Fruit fly (Drosophila melanogaster) whole organism, embryonic: ENCODE data around the gene defl.
A peak's percentile ranks its signal among the peaks of the same experiment; 100 is the strongest.

Experiments used
- Ada2b ChIP-seq: fragments of 200-800 bp; sonication (Bioruptor generic); IDR thresholded peaks from 2 replicates; pipeline ENCODE4 v1.3.6; 2022; ENCODE audit warnings: missing biosample characterization, missing genetic modification characterization
- Adf1 ChIP-seq: fragments of 200-800 bp; sonication (Bioruptor generic); IDR thresholded peaks from 2 replicates; pipeline ENCODE4 v1.3.6; 2022; ENCODE audit warnings: missing biosample characterization, missing genetic modification characterization
- Atf6 ChIP-seq: fragments of 200-800 bp; sonication (Bioruptor generic); IDR thresholded peaks from 2 replicates; pipeline ENCODE4 v1.3.6; 2022; ENCODE audit warnings: missing biosample characterization, missing genetic modification characterization
- Bdp1 ChIP-seq: fragments of 200-800 bp; sonication (Bioruptor generic); optimal IDR thresholded peaks from 3 replicates; lab custom pipeline; 2016; ENCODE audit warnings: missing biosample characterization, missing genetic modification characterization
- CG10147 ChIP-seq: fragments of 200-800 bp; sonication (Bioruptor generic); optimal IDR thresholded peaks from 2 replicates; lab custom pipeline; 2019; ENCODE audit warnings: missing biosample characterization, mild to moderate bottlenecking, missing genetic modification characterization, moderate library complexity
- CG11247 ChIP-seq: fragments of 200-800 bp; sonication (Bioruptor generic); IDR thresholded peaks from 2 replicates; pipeline ENCODE4 v1.3.6; 2022; ENCODE audit warnings: missing biosample characterization, missing genetic modification characterization
- CG12236 ChIP-seq: fragments of 200-800 bp; sonication (Bioruptor generic); optimal IDR thresholded peaks from 2 replicates; lab custom pipeline; 2016; ENCODE audit warnings: missing biosample characterization, missing genetic modification characterization
- CG12769 ChIP-seq: fragments of 200-800 bp; sonication (Bioruptor generic); optimal IDR thresholded peaks from 2 replicates; lab custom pipeline; 2019; ENCODE audit warnings: missing biosample characterization, mild to moderate bottlenecking, missing genetic modification characterization, moderate library complexity
- CG13424 ChIP-seq: fragments of 200-800 bp; sonication (Bioruptor generic); optimal IDR thresholded peaks from 2 replicates; lab custom pipeline; 2019; ENCODE audit warnings: missing biosample characterization, mild to moderate bottlenecking, missing genetic modification characterization, moderate library complexity
- CG13775 ChIP-seq: fragments of 200-800 bp; sonication (Bioruptor generic); optimal IDR thresholded peaks from 3 replicates; lab custom pipeline; 2017; ENCODE audit warnings: missing biosample characterization, mild to moderate bottlenecking, missing genetic modification characterization
- CG15269 ChIP-seq: fragments of 200-800 bp; sonication (Bioruptor generic); optimal IDR thresholded peaks from 2 replicates; lab custom pipeline; 2018; ENCODE audit warnings: missing biosample characterization, mild to moderate bottlenecking, missing genetic modification characterization, moderate library complexity
- CG1529 ChIP-seq: fragments of 200-800 bp; sonication (Bioruptor generic); optimal IDR thresholded peaks from 3 replicates; lab custom pipeline; 2018; ENCODE audit warnings: missing biosample characterization, missing genetic modification characterization
- CG1603 ChIP-seq: fragments of 200-800 bp; sonication (Bioruptor generic); optimal IDR thresholded peaks from 2 replicates; lab custom pipeline; 2019; ENCODE audit warnings: missing biosample characterization, mild to moderate bottlenecking, missing genetic modification characterization, moderate library complexity
- CG16779 ChIP-seq: fragments of 200-800 bp; sonication (Bioruptor generic); IDR thresholded peaks from 2 replicates; pipeline ENCODE4 v1.3.6; 2022; ENCODE audit warnings: missing biosample characterization, missing genetic modification characterization
- CG17361 ChIP-seq: fragments of 200-800 bp; sonication (Bioruptor generic); IDR thresholded peaks from 3 replicates; pipeline ENCODE4 v1.3.6; 2022; ENCODE audit warnings: missing biosample characterization, missing genetic modification characterization
- CG17829 ChIP-seq: fragments of 200-800 bp; optimal IDR thresholded peaks from 2 replicates; lab custom pipeline; 2019; ENCODE audit warnings: missing biosample characterization, mild to moderate bottlenecking, missing genetic modification characterization, moderate library complexity
- CG18619 ChIP-seq: fragments of 200-800 bp; sonication (Bioruptor generic); optimal IDR thresholded peaks from 3 replicates; lab custom pipeline; 2017; ENCODE audit warnings: missing biosample characterization, mild to moderate bottlenecking, missing genetic modification characterization
- CG7372 ChIP-seq: fragments of 200-800 bp; sonication (Bioruptor generic); IDR thresholded peaks from 2 replicates; pipeline ENCODE4 v1.3.6; 2022; ENCODE audit warnings: missing biosample characterization, missing genetic modification characterization
- Chrac-16 ChIP-seq: fragments of 200-800 bp; sonication (Bioruptor generic); optimal IDR thresholded peaks from 3 replicates; lab custom pipeline; 2016; ENCODE audit warnings: missing biosample characterization, missing genetic modification characterization
- Deaf1 ChIP-seq: fragments of 200-800 bp; optimal IDR thresholded peaks from 3 replicates; lab custom pipeline; 2019; ENCODE audit warnings: missing biosample characterization, mild to moderate bottlenecking, missing genetic modification characterization, moderate library complexity
- ERR ChIP-seq: fragments of 200-800 bp; sonication (Bioruptor generic); optimal IDR thresholded peaks from 2 replicates; lab custom pipeline; 2016; ENCODE audit warnings: missing biosample characterization, missing genetic modification characterization
- Fer1 ChIP-seq: fragments of 200-800 bp; sonication (Bioruptor generic); optimal IDR thresholded peaks from 2 replicates; lab custom pipeline; 2017; ENCODE audit warnings: missing biosample characterization, mild to moderate bottlenecking, missing genetic modification characterization
- Fer3 ChIP-seq: fragments of 200-800 bp; sonication (Bioruptor generic); optimal IDR thresholded peaks from 2 replicates; lab custom pipeline; 2018; ENCODE audit warnings: missing biosample characterization, mild to moderate bottlenecking, missing genetic modification characterization, moderate library complexity
- Hmr ChIP-seq: fragments of 200-800 bp; sonication (Bioruptor generic); optimal IDR thresholded peaks from 3 replicates; lab custom pipeline; 2017; ENCODE audit warnings: mild to moderate bottlenecking, missing biosample characterization, missing genetic modification reagents, missing genetic modification characterization
- Hr3 ChIP-seq: fragments of 200-800 bp; sonication (Bioruptor generic); optimal IDR thresholded peaks from 3 replicates; lab custom pipeline; 2016; ENCODE audit warnings: missing biosample characterization, missing genetic modification characterization
- Meics ChIP-seq: fragments of 200-800 bp; sonication (Bioruptor generic); optimal IDR thresholded peaks from 2 replicates; lab custom pipeline; 2017; ENCODE audit warnings: missing biosample characterization, mild to moderate bottlenecking, missing genetic modification characterization
- Myb ChIP-seq: fragments of 200-800 bp; sonication (Bioruptor generic); optimal IDR thresholded peaks from 2 replicates; lab custom pipeline; 2016; ENCODE audit warnings: missing biosample characterization, missing genetic modification characterization
- Trl ChIP-seq, 3 experiments: fragments of >200 bp in 2 of 3; fragments of 200-800 bp in 1 of 3; sonication (Bioruptor generic) in 1 of 3; optimal IDR thresholded peaks; 2 replicates in 1 of 3; 3 replicates in 2 of 3; lab custom pipeline; 2016 to 2017; ENCODE audit warnings: missing biosample characterization in 1 of 3, missing genetic modification characterization in 1 of 3
- Xbp1 ChIP-seq: fragments of 200-800 bp; sonication (Bioruptor generic); optimal IDR thresholded peaks from 3 replicates; lab custom pipeline; 2016; ENCODE audit warnings: missing biosample characterization, mild to moderate bottlenecking, missing genetic modification characterization
- amos ChIP-seq: fragments of 200-800 bp; sonication (Bioruptor generic); IDR thresholded peaks from 2 replicates; pipeline ENCODE4 v1.3.6; 2022; ENCODE audit warnings: missing biosample characterization, missing genetic modification characterization; ENCODE audit not compliant: partially characterized antibody
- btn ChIP-seq: fragments of 200-800 bp; sonication (Bioruptor generic); optimal IDR thresholded peaks from 2 replicates; lab custom pipeline; 2016; ENCODE audit warnings: missing biosample characterization, missing genetic modification characterization
- cad ChIP-seq: fragments of >200 bp; optimal IDR thresholded peaks from 2 replicates; lab custom pipeline; 2017; ENCODE audit warnings: missing biosample characterization, missing genetic modification characterization
- cg ChIP-seq: fragments of 200-800 bp; sonication (Bioruptor generic); optimal IDR thresholded peaks from 3 replicates; lab custom pipeline; 2019; ENCODE audit warnings: missing biosample characterization, mild to moderate bottlenecking, missing genetic modification characterization, moderate library complexity
- chinmo ChIP-seq: fragments of 200-800 bp; sonication (Bioruptor generic); IDR thresholded peaks from 4 replicates; pipeline ENCODE4 v1.3.6; 2022; ENCODE audit warnings: missing biosample characterization, missing genetic modification characterization; ENCODE audit not compliant: partially characterized antibody
- da ChIP-seq: fragments of 200-800 bp; sonication (Bioruptor generic); optimal IDR thresholded peaks from 2 replicates; lab custom pipeline; 2016; ENCODE audit warnings: missing biosample characterization, missing genetic modification characterization
- dati ChIP-seq: fragments of 200-800 bp; sonication (Bioruptor generic); IDR thresholded peaks from 2 replicates; pipeline ENCODE4 v1.3.6; 2022; ENCODE audit warnings: missing biosample characterization, missing genetic modification characterization
- disco-r ChIP-seq: fragments of 200-800 bp; sonication (Bioruptor generic); optimal IDR thresholded peaks from 2 replicates; lab custom pipeline; 2016; ENCODE audit warnings: missing biosample characterization, missing genetic modification characterization
- fd3F ChIP-seq: fragments of 200-800 bp; sonication (Bioruptor generic); optimal IDR thresholded peaks from 2 replicates; lab custom pipeline; 2018; ENCODE audit warnings: missing biosample characterization, mild to moderate bottlenecking, missing genetic modification characterization, moderate library complexity
- grau ChIP-seq: fragments of 200-800 bp; optimal IDR thresholded peaks from 3 replicates; lab custom pipeline; 2019; ENCODE audit warnings: missing biosample characterization, mild to moderate bottlenecking, missing genetic modification characterization, moderate library complexity
- nmo ChIP-seq: fragments of 200-800 bp; sonication (Bioruptor generic); optimal IDR thresholded peaks from 2 replicates; lab custom pipeline; 2018; ENCODE audit warnings: missing biosample characterization, mild to moderate bottlenecking, missing genetic modification characterization, moderate library complexity
- pho ChIP-seq: fragments of 200-800 bp; sonication (Bioruptor generic); optimal IDR thresholded peaks from 2 replicates; lab custom pipeline; 2016; ENCODE audit warnings: missing biosample characterization, missing genetic modification characterization
- ro ChIP-seq: fragments of 200-800 bp; sonication (Bioruptor generic); IDR thresholded peaks from 2 replicates; pipeline ENCODE4 v1.3.6; 2022; ENCODE audit warnings: missing biosample characterization, missing genetic modification characterization
- sens ChIP-seq: fragments of 200-800 bp; sonication (Bioruptor generic); peaks from one replicate; lab custom pipeline; 2016; ENCODE audit warnings: missing biosample characterization, missing genetic modification characterization
- shn ChIP-seq: fragments of 200-800 bp; sonication (Bioruptor generic); optimal IDR thresholded peaks from 3 replicates; lab custom pipeline; 2016; ENCODE audit warnings: missing biosample characterization, missing genetic modification characterization
- slbo ChIP-seq: fragments of 200-800 bp; sonication (Bioruptor generic); IDR thresholded peaks from 2 replicates; pipeline ENCODE4 v1.3.6; 2022; ENCODE audit warnings: missing biosample characterization, missing genetic modification characterization

Gene defl

DNA sequence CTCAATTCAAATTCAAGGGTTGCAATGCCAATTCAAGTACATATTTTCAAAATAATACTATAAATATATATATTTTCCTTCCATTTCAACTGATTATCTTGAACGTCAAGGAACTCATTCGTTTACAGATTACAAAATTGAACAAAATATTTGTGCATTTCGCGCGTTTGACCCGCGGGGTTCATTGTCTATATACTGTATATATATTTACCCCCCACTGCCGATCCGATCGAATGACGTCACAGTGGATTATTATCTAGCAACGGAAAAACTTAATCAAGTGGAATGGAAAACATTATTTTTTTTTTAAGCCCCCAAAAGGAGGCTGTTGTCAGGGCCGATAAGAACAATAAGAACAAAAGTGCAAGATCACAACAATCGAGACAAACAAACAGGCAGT, 35.7 kb upstream of the defl start (continued):
- TF ChIP-seq amos (GFP tag; lab: Robert Waterston, UW) = no peak
- TF ChIP-seq CG13775 (GFP tag; lab: Kevin White, UChicago) = no peak
- TF ChIP-seq da (GFP tag; lab: Kevin White, UChicago) = no peak
- TF ChIP-seq disco-r = no peak
- no peak for TF ChIP-seq CG17361 (GFP tag; lab: Robert Waterston, UW)

dm6 chr3L:9688674-9689073, 34.5 kb upstream of the defl start:
- TF ChIP-seq CG16779 (GFP tag; lab: Robert Waterston, UW) (no peak), sens (GFP tag; lab: Kevin White, UChicago) (peak; percentile 29)

- peak; percentile 59; the same call in 1 of the 2 replicates for TF ChIP-seq CG7372
- 0 out of 2 replicates have a peak, but pooled peaks have one; percentile 37 for TF ChIP-seq Atf6
- no peak for TF ChIP-seq ro (GFP tag; lab: Robert Waterston, UW)
- TF ChIP-seq chinmo (GFP tag; lab: Robert Waterston, UW) = 0 out of 4 replicates have a peak, but pooled peaks have one; percentile 23
- TF ChIP-seq CG12236 (GFP tag; lab: Kevin White, UChicago) = no peak
- TF ChIP-seq dati (GFP tag; lab: Robert Waterston, UW) = no peak
- TF ChIP-seq Trl (optimal IDR thresholded peaks at IDR 0.05; lab: Kevin White, UChicago) = peak in 1 of 2 experiments; percentile 5
- no peak for TF ChIP-seq Trl (GFP tag; optimal IDR thresholded peaks at IDR 0.05; lab: Kevin White, UChicago)
- TF ChIP-seq cg (GFP tag; lab: Kevin White, UChicago) = peak; percentile 17
- TF ChIP-seq, all 482 proteins: peak for 5
Observed at dm6 chr3L:9689809-9690208, 33.4 kb upstream of the defl start.

dm6 chr3L:9690798-9691475, 32.3 kb upstream of the defl start:
- TF ChIP-seq grau (peak; percentile 91), CG17829 (tag; lab: Kevin White, UChicago) (no peak), CG1603 (tag; lab: Kevin White, UChicago) (no peak), Ada2b (GFP tag; lab: Robert Waterston, UW) (0 out of 2 replicates have a peak, but pooled peaks have one; percentile 26), btn (GFP tag; lab: Kevin White, UChicago) (no peak), fd3F (GFP tag; lab: Kevin White, UChicago) (peak; percentile 45), CG15269 (tag; lab: Kevin White, UChicago) (peak; percentile 76), Hr3 (GFP tag; lab: Kevin White, UChicago) (peak; percentile 29), Meics (peak; percentile 66), Atf6 (peak; percentile 28; the same call in 1 of the 2 replicates), pho (GFP tag; lab: Kevin White, UChicago) (peak; percentile 75), Fer3 (tag; lab: Kevin White, UChicago) (peak; percentile 57), Deaf1 (tag; lab: Kevin White, UChicago) (no peak), cad (GFP tag; lab: Kevin White, UChicago) (no peak), nmo (GFP tag; lab: Kevin White, UChicago) (peak; percentile 30), Adf1 (GFP tag; lab: Robert Waterston, UW) (0 out of 2 replicates have a peak, but pooled peaks have one; percentile 6), CG18619 (peak; percentile 29), ERR (GFP tag; lab: Kevin White, UChicago) (no peak), Bdp1 (GFP tag; lab: Kevin White, UChicago) (no peak), shn (no peak), Fer1 (GFP tag; lab: Kevin White, UChicago) (peak; percentile 69), CG1529 (no peak), Myb (GFP tag; lab: Kevin White, UChicago) (peak; percentile 24), CG13424 (tag; lab: Kevin White, UChicago) (peak; percentile 53), slbo (GFP tag; lab: Robert Waterston, UW) (peak; percentile 35), CG11247 (no peak), CG10147 (peak; percentile 38), CG12769 (tag; lab: Kevin White, UChicago) (peak; percentile 87), Xbp1 (GFP tag; lab: Kevin White, UChicago) (peak; percentile 10), Chrac-16 (GFP tag; lab: Kevin White, UChicago) (no peak), Hmr (peak; percentile 51)
